Fruit fly (Drosophila melanogaster): ENCODE results near the gene CG34282.

- no peak for TF ChIP-seq CG8632 (GFP tag; optimal IDR thresholded peaks at IDR 0.05)
- TF ChIP-seq CG6854 (GFP tag; optimal IDR thresholded peaks at IDR 0.05), result no peak
- TF ChIP-seq CG10631 (GFP tag; optimal IDR thresholded peaks at IDR 0.05), result no peak
- TF ChIP-seq lz (GFP tag; optimal IDR thresholded peaks at IDR 0.05), result no peak
- no peak for TF ChIP-seq achi (GFP tag; optimal IDR thresholded peaks at IDR 0.05)
- TF ChIP-seq cyc (GFP tag; optimal IDR thresholded peaks at IDR 0.05), result no peak
These were observed 43.0 kb downstream of the CG34282 start for dm6 chr3R:18738086-18738485.

Measured in whole organism, prepupa.